Fruit fly (Drosophila melanogaster) whole organism, wandering third instar larva: ENCODE data around the gene CG46310.

Experiments
- GATAd ChIP-seq: sonication (Bioruptor generic); optimal IDR thresholded peaks from 2 replicates; lab custom pipeline; 2016; ENCODE audit warnings: missing biosample characterization, missing genetic modification characterization
- Hr83 ChIP-seq: fragments of 200-300 bp; sonication (Bioruptor generic); optimal IDR thresholded peaks from 2 replicates; lab custom pipeline; 2016; ENCODE audit warnings: missing biosample characterization, mild to moderate bottlenecking, missing genetic modification characterization, moderate library complexity; ENCODE audit not compliant: poor library complexity, severe bottlenecking
- Myc ChIP-seq: fragments of >200 bp; optimal IDR thresholded peaks from 2 replicates; lab custom pipeline; 2017
- dl ChIP-seq, 2 experiments: fragments of 175-275, 200-275 bp in 1 of 2; fragments of 200-275 bp in 1 of 2; sonication (Bioruptor generic); optimal IDR thresholded peaks; lab custom pipeline; 2018; ENCODE audit warnings: mild to moderate bottlenecking in 2 of 2, missing biosample characterization in 2 of 2, missing genetic modification characterization in 2 of 2, moderate library complexity in 2 of 2; ENCODE audit not compliant: partially characterized antibody in 2 of 2, insufficient read depth in 1 of 2
- jim ChIP-seq: fragments of 175-275, 200-325 bp; sonication (Bioruptor generic); optimal IDR thresholded peaks from 2 replicates; lab custom pipeline; 2016; ENCODE audit warnings: missing biosample characterization, mild to moderate bottlenecking, missing genetic modification characterization
- psq ChIP-seq: fragments of 200-800 bp; sonication (Bioruptor generic); optimal IDR thresholded peaks from 3 replicates; lab custom pipeline; 2017; ENCODE audit warnings: missing biosample characterization, mild to moderate bottlenecking, missing genetic modification characterization, moderate library complexity
- sv ChIP-seq: fragments of 200-800 bp; sonication (Bioruptor generic); optimal IDR thresholded peaks from 3 replicates; lab custom pipeline; 2016; ENCODE audit warnings: missing biosample characterization, missing genetic modification characterization
- usp ChIP-seq: fragments of >200 bp; optimal IDR thresholded peaks from 2 replicates; lab custom pipeline; 2017; ENCODE audit warnings: missing biosample characterization, missing genetic modification characterization

DNA sequence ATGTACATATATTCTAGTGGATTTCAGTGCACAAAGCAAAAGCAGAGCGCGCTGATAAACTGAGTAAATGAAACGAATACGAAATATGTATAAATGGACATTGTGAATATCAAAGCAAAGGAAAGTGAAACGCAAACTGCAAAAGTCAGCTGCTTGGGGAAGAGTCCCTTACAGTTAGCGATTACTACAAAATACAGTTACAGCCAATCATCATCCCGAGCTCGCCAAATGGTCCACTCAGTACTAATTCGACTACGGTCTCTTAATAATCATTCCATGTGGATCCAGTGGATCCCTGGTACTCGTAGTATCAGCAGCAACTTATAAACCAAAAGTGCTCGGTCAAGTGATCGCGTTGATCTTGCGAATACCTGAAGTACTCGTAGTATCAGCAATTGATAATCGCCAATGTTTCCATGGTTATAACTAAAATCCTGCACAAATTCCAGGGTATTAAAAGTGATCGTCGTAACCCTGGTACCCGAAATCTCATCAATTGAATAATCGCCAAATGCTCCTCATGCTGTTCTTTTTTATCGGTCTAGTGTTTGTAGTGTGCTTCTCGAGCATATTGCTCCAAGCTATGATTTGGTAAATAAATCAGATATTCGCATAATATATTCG, 8.2 kb downstream of the CG46310 start:
- no peak for TF ChIP-seq dl (GFP tag; optimal IDR thresholded peaks at IDR 0.05; lab: Kevin White, UChicago; ENCODE audit: insufficient read depth in 1 of 2, partially characterized antibody in 2 of 2)
- TF ChIP-seq usp (GFP tag; lab: Kevin White, UChicago) = no peak
- TF ChIP-seq jim = no peak
- TF ChIP-seq psq (GFP tag; lab: Kevin White, UChicago) = no peak
- no peak for TF ChIP-seq Myc (lab: Kevin White, UChicago)
- TF ChIP-seq Hr83 (GFP tag; lab: Kevin White, UChicago) = no peak
- TF ChIP-seq GATAd (GFP tag; lab: Kevin White, UChicago) = no peak
- no peak for TF ChIP-seq sv (GFP tag; lab: Kevin White, UChicago)
